Fruit fly (Drosophila melanogaster) whole organism, prepupa: ENCODE measurements around the gene CG5961.

Source experiments
- Blimp-1 ChIP-seq: fragments of 200-800 bp; sonication (Bioruptor generic); optimal IDR thresholded peaks from 3 replicates; lab custom pipeline; 2017; ENCODE audit warnings: missing biosample characterization, missing genetic modification characterization, mild to moderate bottlenecking, moderate library complexity, missing genetic modification reagents
- CG11294 ChIP-seq: fragments of 200-800 bp; sonication (Bioruptor generic); IDR thresholded peaks from 2 replicates; pipeline ENCODE4 v1.3.6; 2022; ENCODE audit warnings: missing biosample characterization, missing genetic modification characterization
- CG11762 ChIP-seq: fragments of 200-800 bp; sonication (Bioruptor generic); optimal IDR thresholded peaks from 3 replicates; lab custom pipeline; 2016; ENCODE audit warnings: missing biosample characterization, missing genetic modification characterization; ENCODE audit not compliant: insufficient read depth
- CG1621 ChIP-seq: fragments of 200-800 bp; sonication (Bioruptor generic); optimal IDR thresholded peaks from 3 replicates; lab custom pipeline; 2018; ENCODE audit warnings: missing biosample characterization, mild to moderate bottlenecking, missing genetic modification characterization
- CG16779 ChIP-seq: fragments of 200-800 bp; sonication (Bioruptor generic); optimal IDR thresholded peaks from 3 replicates; lab custom pipeline; 2017; ENCODE audit warnings: missing biosample characterization, mild to moderate bottlenecking, missing genetic modification characterization
- CG3032 ChIP-seq: fragments of 200-800 bp; optimal IDR thresholded peaks from 2 replicates; lab custom pipeline; 2019; ENCODE audit warnings: missing biosample characterization, mild to moderate bottlenecking, missing genetic modification characterization, moderate library complexity
- CG31627 ChIP-seq: fragments of 200-800 bp; sonication (Bioruptor generic); optimal IDR thresholded peaks from 3 replicates; lab custom pipeline; 2016; ENCODE audit warnings: missing biosample characterization, missing genetic modification characterization
- CG34406 ChIP-seq: fragments of 200-800 bp; sonication (Bioruptor generic); optimal IDR thresholded peaks from 3 replicates; lab custom pipeline; 2016; ENCODE audit warnings: missing biosample characterization, missing genetic modification characterization
- CG6163 ChIP-seq: fragments of 200-800 bp; sonication (Bioruptor generic); IDR thresholded peaks from 3 replicates; pipeline ENCODE4 v1.3.6; 2022; ENCODE audit warnings: missing biosample characterization, missing genetic modification characterization
- CG6808 ChIP-seq: fragments of 200-800 bp; sonication (Bioruptor generic); optimal IDR thresholded peaks from 3 replicates; lab custom pipeline; 2017; ENCODE audit warnings: missing biosample characterization, missing genetic modification characterization, mild to moderate bottlenecking, moderate library complexity, missing genetic modification reagents
- CG6854 ChIP-seq: fragments of 200-800 bp; sonication (Bioruptor generic); optimal IDR thresholded peaks from 2 replicates; lab custom pipeline; 2017; ENCODE audit warnings: missing biosample characterization, mild to moderate bottlenecking, missing genetic modification characterization
- CG7368 ChIP-seq: fragments of 200-800 bp; sonication (Bioruptor generic); optimal IDR thresholded peaks from 3 replicates; lab custom pipeline; 2016; ENCODE audit warnings: missing biosample characterization, missing genetic modification characterization
- CG8319 ChIP-seq: fragments of 200-800 bp; sonication (Bioruptor generic); optimal IDR thresholded peaks from 3 replicates; lab custom pipeline; 2016; ENCODE audit warnings: missing biosample characterization, missing genetic modification characterization
- CG8632 ChIP-seq: fragments of 200-800 bp; sonication (Bioruptor generic); optimal IDR thresholded peaks from 3 replicates; lab custom pipeline; 2016; ENCODE audit warnings: missing biosample characterization, missing genetic modification characterization
- Eip78C ChIP-seq: fragments of 200-800 bp; sonication (Bioruptor generic); peaks from one replicate; lab custom pipeline; 2016; ENCODE audit warnings: missing biosample characterization, missing genetic modification characterization
- Ets21C ChIP-seq: fragments of 200-800 bp; sonication (Bioruptor generic); optimal IDR thresholded peaks from 3 replicates; lab custom pipeline; 2016; ENCODE audit warnings: missing biosample characterization, missing genetic modification characterization
- Ets96B ChIP-seq: fragments of 200-800 bp; optimal IDR thresholded peaks from 2 replicates; lab custom pipeline; 2019; ENCODE audit warnings: missing biosample characterization, mild to moderate bottlenecking, missing genetic modification characterization, moderate library complexity
- Gug ChIP-seq: fragments of 200-800 bp; sonication (Bioruptor generic); IDR thresholded peaks from 2 replicates; pipeline ENCODE4 v1.3.6; 2022; ENCODE audit warnings: missing biosample characterization, missing genetic modification characterization
- Lpt ChIP-seq: fragments of 200-800 bp; sonication (Bioruptor generic); optimal IDR thresholded peaks from 3 replicates; lab custom pipeline; 2016; ENCODE audit warnings: missing biosample characterization, missing genetic modification characterization
- Met ChIP-seq: fragments of 200-800 bp; sonication (Bioruptor generic); optimal IDR thresholded peaks from 3 replicates; lab custom pipeline; 2016; ENCODE audit warnings: missing biosample characterization, missing genetic modification characterization
- Sox102F ChIP-seq: fragments of 200-800 bp; sonication (Bioruptor generic); optimal IDR thresholded peaks from 2 replicates; lab custom pipeline; 2016; ENCODE audit warnings: missing biosample characterization, mild to moderate bottlenecking, missing genetic modification characterization
- Sox14 ChIP-seq: fragments of 200-800 bp; sonication (Bioruptor generic); optimal IDR thresholded peaks from 3 replicates; lab custom pipeline; 2016; ENCODE audit warnings: missing biosample characterization, missing genetic modification characterization
- achi ChIP-seq: fragments of 200-800 bp; sonication (Bioruptor generic); optimal IDR thresholded peaks from 3 replicates; lab custom pipeline; 2016; ENCODE audit warnings: missing biosample characterization, missing genetic modification characterization
- cyc ChIP-seq: fragments of 200-800 bp; sonication (Bioruptor generic); optimal IDR thresholded peaks from 3 replicates; lab custom pipeline; 2016; ENCODE audit warnings: missing biosample characterization, missing genetic modification characterization
- dsx ChIP-seq: fragments of 200-800 bp; optimal IDR thresholded peaks from 3 replicates; lab custom pipeline; 2019; ENCODE audit warnings: missing biosample characterization, mild to moderate bottlenecking, missing genetic modification characterization, moderate library complexity; ENCODE audit not compliant: poor library complexity, severe bottlenecking
- eg ChIP-seq: fragments of 200-800 bp; sonication (Bioruptor generic); IDR thresholded peaks from 3 replicates; pipeline ENCODE4 v1.3.6; 2022; ENCODE audit warnings: missing biosample characterization, missing genetic modification characterization
- esn ChIP-seq: fragments of 200-800 bp; sonication (Bioruptor generic); optimal IDR thresholded peaks from 2 replicates; lab custom pipeline; 2016; ENCODE audit warnings: missing biosample characterization, mild to moderate bottlenecking, missing genetic modification characterization, moderate library complexity
- fd85E ChIP-seq: fragments of 200-800 bp; sonication (Bioruptor generic); optimal IDR thresholded peaks from 3 replicates; lab custom pipeline; 2016; ENCODE audit warnings: missing biosample characterization, missing genetic modification characterization
- lz ChIP-seq: fragments of 200-800 bp; sonication (Bioruptor generic); optimal IDR thresholded peaks from 3 replicates; lab custom pipeline; 2016; ENCODE audit warnings: missing biosample characterization, missing genetic modification characterization
- pdm3 ChIP-seq: fragments of 200-800 bp; sonication (Bioruptor generic); optimal IDR thresholded peaks from 3 replicates; lab custom pipeline; 2016; ENCODE audit warnings: missing biosample characterization, missing genetic modification characterization
- spab ChIP-seq: fragments of 200-800 bp; sonication (Bioruptor generic); optimal IDR thresholded peaks from 2 replicates; lab custom pipeline; 2017; ENCODE audit warnings: missing biosample characterization, mild to moderate bottlenecking, missing genetic modification characterization, missing genetic modification reagents
- ss ChIP-seq, 2 experiments: fragments of 200-800 bp; sonication (Bioruptor generic); optimal IDR thresholded peaks; 2 replicates in 1 of 2; 3 replicates in 1 of 2; lab custom pipeline; 2017 to 2018; ENCODE audit warnings: mild to moderate bottlenecking in 2 of 2, missing biosample characterization in 2 of 2, missing genetic modification characterization in 2 of 2, moderate library complexity in 1 of 2
- topi ChIP-seq: fragments of 200-800 bp; sonication (Bioruptor generic); optimal IDR thresholded peaks from 3 replicates; lab custom pipeline; 2016; ENCODE audit warnings: missing biosample characterization, missing genetic modification characterization
- vri ChIP-seq: fragments of 200-800 bp; sonication (Bioruptor generic); optimal IDR thresholded peaks from 3 replicates; lab custom pipeline; 2016; ENCODE audit warnings: missing biosample characterization, mild to moderate bottlenecking, missing genetic modification characterization

CG5961 gene

DNA sequence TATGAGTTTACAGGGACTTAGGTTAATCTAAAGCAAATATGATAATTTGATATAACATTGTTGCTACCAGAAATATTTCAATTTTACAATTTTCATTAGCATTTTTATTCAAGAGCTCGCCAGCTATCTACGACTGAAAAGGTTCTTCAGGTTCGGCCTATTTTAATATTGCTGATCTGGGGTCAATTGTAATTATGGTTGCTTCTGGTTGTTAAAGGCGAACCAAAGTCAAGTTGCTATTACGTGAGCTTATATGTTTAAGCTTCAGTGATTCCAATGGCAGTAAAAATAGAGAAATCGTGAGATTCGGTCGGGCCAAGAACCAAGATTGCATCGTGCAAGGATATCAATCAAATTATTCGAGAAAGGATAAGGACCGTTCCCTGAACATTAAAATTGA, 24.1 kb downstream of the CG5961 start, which contains the start of gene Desat2 (continued):
- no peak for TF ChIP-seq CG31627 (GFP tag; lab: Kevin White, UChicago)

DNA sequence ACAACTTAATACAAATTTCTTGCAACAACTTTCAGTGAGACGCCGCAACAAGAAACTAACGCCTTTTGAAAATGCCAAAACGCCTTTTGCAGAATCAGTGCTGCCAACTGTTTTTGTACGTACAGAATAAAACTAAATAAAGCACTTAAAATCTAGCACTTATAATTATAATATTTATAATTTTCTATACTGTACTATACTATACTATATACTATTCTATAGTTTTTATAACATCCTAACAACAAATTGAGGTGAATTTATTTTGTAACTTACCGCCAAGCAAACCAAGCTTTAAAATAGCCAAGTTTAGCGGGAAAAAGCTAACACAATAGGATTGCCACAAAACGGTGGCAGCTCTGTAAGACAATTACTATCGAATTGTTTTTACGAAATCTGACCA, 26.3 kb downstream of the CG5961 start, which contains the start of the genes Aos1 and Srlp:
Aos1 (minus strand) TSS at position 59 of the 400 bp plus-strand sequence.
Srlp (plus strand) TSS at position 335 of the 400 bp plus-strand sequence.
- no peak for TF ChIP-seq CG7368 (GFP tag; lab: Kevin White, UChicago)
- peak; percentile 47 for TF ChIP-seq Eip78C
- TF ChIP-seq esn (GFP tag; lab: Kevin White, UChicago) = peak; percentile 43
- TF ChIP-seq CG8319 = peak; percentile 10
- TF ChIP-seq CG3032 (tag; lab: Kevin White, UChicago) = peak; percentile 70
- peak; percentile 52 for TF ChIP-seq Sox14 (GFP tag; lab: Kevin White, UChicago)
- peak; percentile 14 for TF ChIP-seq Lpt (GFP tag; lab: Kevin White, UChicago)
- TF ChIP-seq dsx = peak; percentile 45
- peak; percentile 14 for TF ChIP-seq topi (GFP tag; lab: Kevin White, UChicago)
- TF ChIP-seq CG6808 (GFP tag; lab: Kevin White, UChicago) = no peak
- TF ChIP-seq lz (GFP tag; lab: Kevin White, UChicago) = peak; percentile 2
- peak; percentile 35 for TF ChIP-seq Ets96B
- TF ChIP-seq pdm3 (GFP tag; lab: Kevin White, UChicago) = no peak
- TF ChIP-seq, all 60 proteins: peak for 10

- no peak for TF ChIP-seq CG16779
- TF ChIP-seq achi = no peak
- no peak for TF ChIP-seq CG11294 (GFP tag; lab: Robert Waterston, UW)
- TF ChIP-seq CG1621 (tag; lab: Kevin White, UChicago) = no peak
- no peak for TF ChIP-seq vri
- TF ChIP-seq Sox102F = no peak
- TF ChIP-seq CG6163 (GFP tag; lab: Robert Waterston, UW) = peak; percentile 40; the same call in 1 of the 3 replicates
- no peak for TF ChIP-seq spab
- TF ChIP-seq fd85E (GFP tag; lab: Kevin White, UChicago) = no peak
- peak; percentile 48 for TF ChIP-seq Sox14 (GFP tag; lab: Kevin White, UChicago)
- TF ChIP-seq CG6854 (GFP tag; lab: Kevin White, UChicago) = no peak
- TF ChIP-seq eg (GFP tag; lab: Robert Waterston, UW) = no peak; the same call in 2 of the 3 replicates
- peak; percentile 77 for TF ChIP-seq Eip78C
- no peak for TF ChIP-seq Blimp-1
- peak; percentile 19 for TF ChIP-seq CG31627 (GFP tag; lab: Kevin White, UChicago)
- TF ChIP-seq Ets96B = peak; percentile 33
- peak; percentile 23 for TF ChIP-seq cyc (GFP tag; lab: Kevin White, UChicago)
- TF ChIP-seq CG6808 (GFP tag; lab: Kevin White, UChicago) = no peak
- peak; percentile 29 for TF ChIP-seq topi (GFP tag; lab: Kevin White, UChicago)
- TF ChIP-seq CG7368 (GFP tag; lab: Kevin White, UChicago) = no peak
- TF ChIP-seq CG8632 (GFP tag; lab: Kevin White, UChicago) = no peak
- TF ChIP-seq dsx = peak; percentile 18
- TF ChIP-seq Met (GFP tag; lab: Kevin White, UChicago) = no peak
- TF ChIP-seq CG34406 (GFP tag; lab: Kevin White, UChicago) = peak; percentile 16
- TF ChIP-seq lz (GFP tag; lab: Kevin White, UChicago) = peak; percentile 22
- TF ChIP-seq CG11762 (GFP tag; lab: Kevin White, UChicago) = no peak
- no peak for TF ChIP-seq Ets21C (GFP tag; lab: Kevin White, UChicago)
- peak; percentile 22 for TF ChIP-seq esn (GFP tag; lab: Kevin White, UChicago)
- TF ChIP-seq Gug = 0 out of 2 replicates have a peak, but pooled peaks have one; percentile 30
- no peak for TF ChIP-seq ss (GFP tag; optimal IDR thresholded peaks at IDR 0.05; lab: Kevin White, UChicago)
Observed at dm6 chr3R:12431030-12431489, 29.0 kb downstream of the CG5961 start, which contains the start of gene Prosalpha2. Gene Prosalpha2 (plus strand): TSS chr3R:12431321.

DNA sequence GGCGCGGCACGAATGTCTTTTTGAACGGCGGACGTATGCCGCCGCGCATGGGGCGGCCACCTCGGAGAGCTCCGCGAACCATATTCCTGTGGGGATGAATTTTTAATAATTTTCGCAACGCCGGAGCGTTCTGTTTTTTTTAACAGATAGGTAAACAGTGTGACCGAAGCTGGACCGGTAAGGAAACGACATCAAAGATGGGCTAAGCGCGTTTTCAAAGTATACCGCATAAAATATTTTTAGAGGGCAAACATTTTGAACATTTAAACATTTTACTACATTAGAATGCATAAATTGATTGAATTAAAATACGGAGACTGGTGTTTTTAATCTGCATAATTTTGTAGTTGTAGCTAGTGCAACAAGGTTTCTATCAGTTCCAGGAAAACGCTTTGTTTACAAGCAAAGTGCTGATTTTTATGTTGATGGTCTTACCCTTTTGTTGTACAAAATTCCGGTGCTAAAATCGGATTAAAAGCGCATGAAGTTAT, 30.9 kb downstream of the CG5961 start, which contains the start of the genes CG5641 and CG5245:
CG5641 (minus strand) TSS at position 163 of the 491 bp plus-strand sequence.
CG5245 (plus strand) TSS at position 441 of the 491 bp plus-strand sequence.
- TF ChIP-seq Sox14 (GFP tag; lab: Kevin White, UChicago) (peak; percentile 17), dsx (no peak)
